Worm (Caenorhabditis elegans): ENCODE data around the gene dct-14.

dct-14 gene

ce11 chrV:20479013-20479739, 21.1 kb downstream of the dct-14 start, which contains the start of the genes calf-1 and rpl-2:
calf-1 (minus strand) TSS chrV:20479089.
rpl-2 (plus strand) TSS chrV:20479689.
- peak; percentile 33 for TF ChIP-seq W03F9.2 (tag; optimal IDR thresholded peaks at IDR 0.05)
- no peak for TF ChIP-seq him-1 (tag; optimal IDR thresholded peaks at IDR 0.05)
- no peak for TF ChIP-seq dao-5 (tag; optimal IDR thresholded peaks at IDR 0.05)

ce11 chrV:20476981-20477380, 23.3 kb downstream of the dct-14 start:
- no peak for TF ChIP-seq dao-5 (tag; optimal IDR thresholded peaks at IDR 0.05)

ce11 chrV:20476514-20476913, 23.8 kb downstream of the dct-14 start:
- TF ChIP-seq him-1 (tag; optimal IDR thresholded peaks at IDR 0.05) (no peak), W03F9.2 (tag; optimal IDR thresholded peaks at IDR 0.05) (no peak), dao-5 (tag; optimal IDR thresholded peaks at IDR 0.05) (no peak)

- TF ChIP-seq dao-5 (tag; optimal IDR thresholded peaks at IDR 0.05) = no peak
- TF ChIP-seq him-1 (tag; optimal IDR thresholded peaks at IDR 0.05) = no peak
- TF ChIP-seq W03F9.2 (tag; optimal IDR thresholded peaks at IDR 0.05) = no peak
These were observed 24.5 kb downstream of the dct-14 start, which contains the start of gene B0250.7 for ce11 chrV:20475830-20476229. B0250.7 (minus strand) TSS chrV:20476061.

ce11 chrV:20475029-20475428, 25.3 kb downstream of the dct-14 start:
- TF ChIP-seq him-1 (tag; optimal IDR thresholded peaks at IDR 0.05) (no peak), dao-5 (tag; optimal IDR thresholded peaks at IDR 0.05) (no peak), W03F9.2 (tag; optimal IDR thresholded peaks at IDR 0.05) (no peak)

- TF ChIP-seq W03F9.2 (tag; optimal IDR thresholded peaks at IDR 0.05) (no peak), dao-5 (tag; optimal IDR thresholded peaks at IDR 0.05) (no peak), him-1 (tag; optimal IDR thresholded peaks at IDR 0.05) (no peak)
These were observed 29.9 kb downstream of the dct-14 start, which contains the start of gene B0250.8 for ce11 chrV:20470385-20470784. B0250.8 (minus strand) TSS chrV:20470485.

- no peak for TF ChIP-seq W03F9.2 (tag; optimal IDR thresholded peaks at IDR 0.05)
- no peak for TF ChIP-seq him-1 (tag; optimal IDR thresholded peaks at IDR 0.05)
- no peak for TF ChIP-seq dao-5 (tag; optimal IDR thresholded peaks at IDR 0.05)
These were observed 35.5 kb downstream of the dct-14 start for ce11 chrV:20464778-20465177.

ce11 chrV:20460808-20461207, 39.5 kb downstream of the dct-14 start, which contains the start of gene B0250.18:
B0250.18 (minus strand) TSS chrV:20460908.
- TF ChIP-seq him-1 (tag; optimal IDR thresholded peaks at IDR 0.05) = no peak
- no peak for TF ChIP-seq W03F9.2 (tag; optimal IDR thresholded peaks at IDR 0.05)
- TF ChIP-seq dao-5 (tag; optimal IDR thresholded peaks at IDR 0.05) = no peak

- TF ChIP-seq dao-5 (tag; optimal IDR thresholded peaks at IDR 0.05) (no peak), him-1 (tag; optimal IDR thresholded peaks at IDR 0.05) (no peak), W03F9.2 (tag; optimal IDR thresholded peaks at IDR 0.05) (no peak)
These were observed 43.1 kb downstream of the dct-14 start for ce11 chrV:20457155-20457554.

- TF ChIP-seq dao-5 (tag; optimal IDR thresholded peaks at IDR 0.05) (no peak), W03F9.2 (tag; optimal IDR thresholded peaks at IDR 0.05) (no peak), him-1 (tag; optimal IDR thresholded peaks at IDR 0.05) (no peak)
These were observed 44.7 kb downstream of the dct-14 start for ce11 chrV:20455637-20456036.

- TF ChIP-seq dao-5 (tag; optimal IDR thresholded peaks at IDR 0.05) (no peak), him-1 (tag; optimal IDR thresholded peaks at IDR 0.05) (no peak), W03F9.2 (tag; optimal IDR thresholded peaks at IDR 0.05) (no peak)
These were observed 46.5 kb downstream of the dct-14 start, which contains the start of gene srd-70 for ce11 chrV:20453811-20454210. srd-70 (plus strand) TSS chrV:20454111.

- TF ChIP-seq him-1 (tag; optimal IDR thresholded peaks at IDR 0.05) (no peak), dao-5 (tag; optimal IDR thresholded peaks at IDR 0.05) (no peak), W03F9.2 (tag; optimal IDR thresholded peaks at IDR 0.05) (no peak)
These were observed 47.2 kb downstream of the dct-14 start, which contains the start of gene F48F5.6 for ce11 chrV:20453084-20453483. F48F5.6 (minus strand) TSS chrV:20453184.

ce11 chrV:20451793-20452192, 48.5 kb downstream of the dct-14 start:
- TF ChIP-seq W03F9.2 (tag; optimal IDR thresholded peaks at IDR 0.05) (no peak), dao-5 (tag; optimal IDR thresholded peaks at IDR 0.05) (no peak), him-1 (tag; optimal IDR thresholded peaks at IDR 0.05) (no peak)

Measured in whole organism, L4/young adult.